Worm (Caenorhabditis elegans) whole organism, midembryonic: Measurements from ENCODE around the gene ZK686.1.
A peak's percentile ranks its signal among the peaks of the same experiment; 100 is the strongest.

Source experiments
- T22C8.4 ChIP-seq: fragments of 200-800 bp; sonication (Bioruptor generic); IDR thresholded peaks from 2 replicates; pipeline ENCODE4 v1.3.6; 2022; ENCODE audit warnings: missing genetic modification characterization, missing compliant biosample characterization
- med-1 ChIP-seq: sonication (generic microtip); optimal IDR thresholded peaks from 2 replicates; lab custom pipeline; 2017; ENCODE audit warnings: missing genetic modification characterization, mild to moderate bottlenecking, missing compliant biosample characterization, antibody characterized with exemption, missing genetic modification reagents; ENCODE audit not compliant: insufficient read depth
- tab-1 ChIP-seq: fragments of 200-800 bp; sonication (Bioruptor generic); IDR thresholded peaks from 2 replicates; pipeline ENCODE4 v1.3.6; 2022; ENCODE audit warnings: missing genetic modification characterization, missing compliant biosample characterization
- ztf-23 ChIP-seq: fragments of 200-800 bp; sonication (Bioruptor generic); IDR thresholded peaks from 2 replicates; pipeline ENCODE4 v1.3.6; 2022; ENCODE audit warnings: missing genetic modification reagents, missing genetic modification characterization, missing compliant biosample characterization

ce11 chrIII:7765974-7766373 lies 7.0 kb upstream of the ZK686.1 start, which contains the start of gene ZK686.2:
- no peak for TF ChIP-seq med-1
- TF ChIP-seq T22C8.4 (GFP tag; lab: Robert Waterston, UW): peak; percentile 55
- no peak for TF ChIP-seq ztf-23 (GFP tag; lab: Robert Waterston, UW)
- no peak for TF ChIP-seq tab-1 (GFP tag; lab: Robert Waterston, UW)
